Worm (Caenorhabditis elegans): ENCODE measurements around the gene C31H2.14.

The C31H2.14 gene

DNA sequence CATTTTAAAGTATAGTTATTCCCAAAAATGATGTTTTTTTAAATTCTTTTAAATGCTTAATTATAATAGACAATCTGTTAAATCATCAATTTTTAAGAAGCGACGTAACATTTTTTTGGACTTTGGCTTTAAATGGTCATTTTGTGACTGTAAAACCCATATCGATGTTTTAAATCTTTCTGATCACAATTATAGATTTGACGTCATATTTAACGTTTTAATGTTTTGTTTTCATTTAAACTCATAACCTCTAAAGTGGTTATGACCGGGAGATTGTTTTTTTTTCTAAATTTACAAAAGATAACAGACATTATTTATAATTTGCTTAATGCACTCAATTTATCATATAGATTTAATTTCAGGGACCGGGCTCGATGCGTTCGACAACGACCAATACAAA is 36.1 kb upstream of the C31H2.14 start (continued):
- no peak for TF ChIP-seq daf-8 (GFP tag; IDR thresholded peaks at IDR 0.05)
- no peak for TF ChIP-seq dve-1 (tag; optimal IDR thresholded peaks at IDR 0.05; ENCODE audit: insufficient read depth)
- TF ChIP-seq cey-2 (tag; optimal IDR thresholded peaks at IDR 0.05; ENCODE audit: borderline replicate concordance, insufficient read depth) = no peak
- peak; percentile 46 for TF ChIP-seq aha-1 (tag)
- no peak for TF ChIP-seq ztf-11 (tag; optimal IDR thresholded peaks at IDR 0.05)
- peak; percentile 8 for TF ChIP-seq mep-1 (tag; optimal IDR thresholded peaks at IDR 0.05)
- TF ChIP-seq lin-38 (GFP tag; IDR thresholded peaks at IDR 0.05) = no peak

DNA sequence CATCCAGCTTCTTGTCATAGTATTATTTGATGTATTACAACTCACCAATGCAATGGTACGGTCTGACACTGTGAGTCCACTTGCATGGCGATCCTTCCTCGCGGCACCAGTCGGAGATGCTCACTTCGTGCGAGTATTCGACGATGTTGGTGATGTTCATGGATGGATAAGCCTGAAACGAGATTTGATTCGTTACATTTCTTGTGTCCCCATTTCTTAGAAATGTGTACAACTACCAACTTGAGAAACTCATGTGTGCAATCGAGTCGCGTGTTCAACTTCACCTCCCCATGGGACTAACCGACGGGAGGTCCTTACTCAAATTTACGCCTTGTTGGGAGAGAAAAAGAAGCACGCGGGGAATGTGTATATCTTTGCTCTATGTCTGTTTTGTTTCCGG is 32.5 kb upstream of the C31H2.14 start:
- TF ChIP-seq unc-62 (GFP tag; optimal IDR thresholded peaks at IDR 0.05 in 1 of 2) = peak in 1 of 2 experiments; percentile 90
- TF ChIP-seq unc-62 (tag; optimal IDR thresholded peaks at IDR 0.05) = no peak
- no peak for TF ChIP-seq unc-39 (tag; optimal IDR thresholded peaks at IDR 0.05)
- TF ChIP-seq fos-1 (tag; optimal IDR thresholded peaks at IDR 0.05) = no peak
- peak; percentile 44 for TF ChIP-seq hlh-30 (tag; optimal IDR thresholded peaks at IDR 0.05; ENCODE audit: insufficient read depth)
- TF ChIP-seq hmg-1.1 (GFP tag; IDR thresholded peaks at IDR 0.05) = 0 out of 2 replicates have a peak, but pooled peaks have one; percentile 16
- peak in 1 of 2 experiments; percentile 4 for TF ChIP-seq mdl-1 (tag; optimal IDR thresholded peaks at IDR 0.05)

DNA sequence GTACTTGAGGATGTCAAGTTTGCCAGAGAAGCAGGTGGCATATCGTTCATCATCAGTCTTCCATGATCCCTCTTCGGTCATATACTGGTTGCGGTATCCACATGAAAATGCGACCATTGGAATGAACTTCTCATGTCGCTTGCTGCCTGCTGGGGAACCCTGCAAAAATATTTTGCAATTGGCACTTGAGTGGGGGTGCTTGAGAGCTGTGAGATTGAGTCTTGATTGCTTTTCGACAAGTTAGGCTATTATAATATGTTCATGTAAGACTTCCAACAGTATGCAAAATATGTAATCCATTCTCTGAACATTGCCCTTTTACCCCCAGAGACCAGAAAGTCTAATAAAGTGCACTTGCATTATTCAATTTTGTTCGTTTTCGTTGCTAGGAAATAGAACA is 31.8 kb upstream of the C31H2.14 start:
- TF ChIP-seq F44E2.7 (GFP tag; IDR thresholded peaks at IDR 0.05) = no peak
- TF ChIP-seq ceh-44 (GFP tag; IDR thresholded peaks at IDR 0.05) = no peak
- TF ChIP-seq Y48G9A.11 (GFP tag; IDR thresholded peaks at IDR 0.05) = no peak
- TF ChIP-seq D1046.2 (GFP tag; IDR thresholded peaks at IDR 0.05) = no peak
- no peak for TF ChIP-seq lin-1 (GFP tag; IDR thresholded peaks at IDR 0.05)

DNA sequence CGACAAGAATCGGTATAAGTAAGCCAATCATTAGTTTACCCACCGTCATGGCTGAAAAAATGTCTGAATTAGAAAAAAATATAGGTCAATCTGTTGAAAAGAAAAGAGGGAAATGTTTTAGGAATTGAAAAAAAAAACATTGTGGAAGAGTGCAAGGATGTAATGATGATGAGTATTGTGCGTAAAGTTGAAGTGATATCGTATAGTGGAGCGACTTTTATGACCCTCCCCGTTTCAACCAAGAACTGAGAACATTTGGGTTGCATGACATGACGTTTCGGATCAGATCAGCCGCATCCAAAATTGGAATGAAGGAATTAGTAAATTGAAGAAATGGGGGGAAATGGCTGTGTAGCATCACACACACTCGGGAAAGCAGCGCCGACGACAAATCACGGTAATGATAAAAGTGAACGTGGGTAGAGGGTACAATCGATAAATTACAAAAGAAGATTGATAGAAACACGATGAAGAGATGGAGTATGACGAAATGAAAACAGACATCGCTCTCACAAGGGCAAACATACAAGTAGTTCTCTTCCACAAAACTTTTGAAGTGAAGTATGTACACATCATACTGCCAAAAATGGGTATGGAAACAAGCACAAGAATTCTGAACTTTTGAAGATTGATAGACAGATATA is 31.1 kb upstream of the C31H2.14 start, which contains the start of gene apl-1:
Gene apl-1 (minus strand): TSS at position 51 of the 644 bp plus-strand sequence.
- TF ChIP-seq nhr-6 (tag; optimal IDR thresholded peaks at IDR 0.05) = no peak
- TF ChIP-seq nhr-102 (tag; optimal IDR thresholded peaks at IDR 0.05) = no peak
- no peak for TF ChIP-seq daf-12 (tag; optimal IDR thresholded peaks at IDR 0.05)
- TF ChIP-seq dmd-6 (GFP tag; IDR thresholded peaks at IDR 0.05) = peak; percentile 19; the same call in 1 of the 2 replicates
- TF ChIP-seq snpc-4 (tag; optimal IDR thresholded peaks at IDR 0.05) = no peak
- TF ChIP-seq T20F7.1 (GFP tag; optimal IDR thresholded peaks at IDR 0.05) = no peak
- no peak for TF ChIP-seq tag-97 (GFP tag; IDR thresholded peaks at IDR 0.05)
- no peak for TF ChIP-seq fkh-10 (GFP tag; optimal IDR thresholded peaks at IDR 0.05)
- no peak for TF ChIP-seq F37D6.2 (tag; optimal IDR thresholded peaks at IDR 0.05)
- TF ChIP-seq zfp-2 (tag; optimal IDR thresholded peaks at IDR 0.05) = no peak
- TF ChIP-seq nhr-25 (tag; optimal IDR thresholded peaks at IDR 0.05; ENCODE audit: borderline replicate concordance, insufficient read depth) = peak; percentile 16
- TF ChIP-seq lin-1 (GFP tag; IDR thresholded peaks at IDR 0.05) = no peak
- TF ChIP-seq lim-7 (GFP tag; IDR thresholded peaks at IDR 0.05) = no peak
- no peak for TF ChIP-seq daf-16 (GFP tag; optimal IDR thresholded peaks at IDR 0.05)
- peak; percentile 2 for TF ChIP-seq daf-16 (tag; optimal IDR thresholded peaks at IDR 0.05)
- peak; percentile 14 for TF ChIP-seq mxl-3 (GFP tag; optimal IDR thresholded peaks at IDR 0.05)
- peak; percentile 23 for TF ChIP-seq hlh-30 (tag; optimal IDR thresholded peaks at IDR 0.05; ENCODE audit: insufficient read depth)
- no peak for TF ChIP-seq rbr-2 (tag; optimal IDR thresholded peaks at IDR 0.05)
- TF ChIP-seq hmg-1.1 (GFP tag; IDR thresholded peaks at IDR 0.05) = 0 out of 2 replicates have a peak, but pooled peaks have one; percentile 17
- TF ChIP-seq arid-1 (GFP tag; conservative IDR thresholded peaks at IDR 0.05) = no peak
- no peak for TF ChIP-seq hif-1 (tag; optimal IDR thresholded peaks at IDR 0.05)
- TF ChIP-seq lsy-2 (tag; optimal IDR thresholded peaks at IDR 0.05) = no peak
- TF ChIP-seq F10B5.3 (tag; optimal IDR thresholded peaks at IDR 0.05) = no peak
- TF ChIP-seq dmd-9 (GFP tag; IDR thresholded peaks at IDR 0.05) = no peak
- TF ChIP-seq pha-4 (GFP tag; IDR thresholded peaks at IDR 0.05) = no peak
- no peak for TF ChIP-seq pha-4 (tag; optimal IDR thresholded peaks at IDR 0.05)
- no peak for TF ChIP-seq hlh-11 (tag; optimal IDR thresholded peaks at IDR 0.05)
- no peak for TF ChIP-seq T26A8.4 (GFP tag; IDR thresholded peaks at IDR 0.05)
- TF ChIP-seq jun-1 (tag; optimal IDR thresholded peaks at IDR 0.05) = no peak
- no peak for TF ChIP-seq aly-2 (tag; optimal IDR thresholded peaks at IDR 0.05)
